Worm (Caenorhabditis elegans) whole organism, L1 larva: ENCODE measurements around the gene fshr-1.

Experiments used
- C16A3.4 ChIP-seq: fragments of 150-350 bp; optimal IDR thresholded peaks from 2 replicates; lab custom pipeline; 2014; ENCODE audit warnings: missing biosample characterization, missing genetic modification characterization
- F16B12.6 ChIP-seq: fragments of 150-350 bp; optimal IDR thresholded peaks from 2 replicates; lab custom pipeline; 2014; ENCODE audit warnings: missing biosample characterization, missing genetic modification characterization
- ama-1 ChIP-seq: fragments of 150-350 bp; optimal IDR thresholded peaks from 2 replicates; lab custom pipeline; 2014
- blmp-1 ChIP-seq: fragments of 150-350 bp; optimal IDR thresholded peaks from 2 replicates; lab custom pipeline; 2014; ENCODE audit warnings: missing biosample characterization, missing genetic modification characterization
- ceh-63 ChIP-seq: fragments of 200-800 bp; sonication (Bioruptor generic); optimal IDR thresholded peaks from 2 replicates; lab custom pipeline; 2018; ENCODE audit warnings: mild to moderate bottlenecking, missing genetic modification characterization, missing compliant biosample characterization
- ceh-90 ChIP-seq: sonication (generic microtip); optimal IDR thresholded peaks from 2 replicates; lab custom pipeline; 2016; ENCODE audit warnings: missing genetic modification characterization, missing compliant biosample characterization
- dpl-1 ChIP-seq, 3 experiments: fragments of 150-350 bp in 2 of 3; sonication (generic microtip) in 1 of 3; optimal IDR thresholded peaks; 2 replicates each; lab custom pipeline; 2014 to 2017; ENCODE audit warnings: missing biosample characterization in 3 of 3, missing genetic modification characterization in 3 of 3, missing genetic modification reagents in 3 of 3
- dsc-1 ChIP-seq: sonication (generic microtip); optimal IDR thresholded peaks from 2 replicates; lab custom pipeline; 2016; ENCODE audit warnings: mild to moderate bottlenecking, missing genetic modification characterization, missing compliant biosample characterization
- efl-1 ChIP-seq, 4 experiments: fragments of 150-350 bp; optimal IDR thresholded peaks in 3 of 4; peaks in 1 of 4; 1 replicate in 1 of 4; 2 replicates in 3 of 4; lab custom pipeline; 2014; ENCODE audit warnings: missing biosample characterization in 2 of 4, missing genetic modification characterization in 2 of 4, missing genetic modification reagents in 2 of 4
- efl-3 ChIP-seq: fragments of 200-800 bp; sonication (Bioruptor generic); optimal IDR thresholded peaks from 2 replicates; lab custom pipeline; 2018; ENCODE audit warnings: mild to moderate bottlenecking, missing genetic modification characterization, missing compliant biosample characterization
- egl-13 ChIP-seq: sonication (generic microtip); optimal IDR thresholded peaks from 2 replicates; lab custom pipeline; 2016; ENCODE audit warnings: missing genotype, missing genetic modification reagents, missing genetic modification characterization, missing compliant biosample characterization
- elt-2 ChIP-seq: sonication (generic microtip); optimal IDR thresholded peaks from 2 replicates; lab custom pipeline; 2016; ENCODE audit warnings: missing genetic modification characterization, mild to moderate bottlenecking, inconsistent platforms, missing compliant biosample characterization, missing genetic modification reagents
- fkh-10 ChIP-seq: sonication (generic microtip); optimal IDR thresholded peaks from 2 replicates; lab custom pipeline; 2017; ENCODE audit warnings: missing biosample characterization, missing genetic modification reagents, missing genetic modification characterization
- fkh-4 ChIP-seq: sonication (generic microtip); optimal IDR thresholded peaks from 2 replicates; lab custom pipeline; 2016; ENCODE audit warnings: missing compliant biosample characterization, missing genetic modification characterization, borderline replicate concordance
- fkh-8 ChIP-seq: sonication (generic microtip); optimal IDR thresholded peaks from 2 replicates; lab custom pipeline; 2016; ENCODE audit warnings: mild to moderate bottlenecking, missing genetic modification characterization, missing compliant biosample characterization
- fos-1 ChIP-seq: fragments of 150-350 bp; optimal IDR thresholded peaks from 2 replicates; lab custom pipeline; 2014; ENCODE audit warnings: missing biosample characterization, missing genetic modification characterization
- grh-1 ChIP-seq: fragments of 200-800 bp; sonication (Bioruptor generic); IDR thresholded peaks from 2 replicates; pipeline ENCODE4 v1.3.6; 2022; ENCODE audit warnings: missing genetic modification reagents, missing genetic modification characterization, missing compliant biosample characterization
- hlh-4 ChIP-seq: sonication (generic microtip); optimal IDR thresholded peaks from 2 replicates; lab custom pipeline; 2016; ENCODE audit warnings: mild to moderate bottlenecking, missing genetic modification characterization, missing compliant biosample characterization
- irx-1 ChIP-seq: sonication (generic microtip); optimal IDR thresholded peaks from 2 replicates; lab custom pipeline; 2016; ENCODE audit warnings: missing genetic modification characterization, missing compliant biosample characterization
- lin-35 ChIP-seq, 2 experiments: fragments of 150-350 bp; optimal IDR thresholded peaks; 2 replicates each; lab custom pipeline; 2014; ENCODE audit warnings: missing biosample characterization in 2 of 2, missing genetic modification characterization in 2 of 2, missing genetic modification reagents in 2 of 2
- lir-3 ChIP-seq: sonication (generic microtip); optimal IDR thresholded peaks from 2 replicates; lab custom pipeline; 2016; ENCODE audit warnings: mild to moderate bottlenecking, missing genetic modification characterization, moderate library complexity, missing compliant biosample characterization; ENCODE audit not compliant: poor library complexity
- lsy-2 ChIP-seq, 2 experiments: fragments of 150-350 bp; optimal IDR thresholded peaks; 2 replicates each; lab custom pipeline; 2014; ENCODE audit warnings: missing biosample characterization in 2 of 2, missing genetic modification characterization in 2 of 2
- mdl-1 ChIP-seq, 2 experiments: fragments of 150-350 bp; optimal IDR thresholded peaks; 2 replicates each; lab custom pipeline; 2014 to 2017; ENCODE audit warnings: missing biosample characterization in 2 of 2, missing genetic modification characterization in 2 of 2, inconsistent platforms in 1 of 2
- nhr-11 ChIP-seq: fragments of 150-350 bp; optimal IDR thresholded peaks from 2 replicates; lab custom pipeline; 2014; ENCODE audit warnings: missing biosample characterization, missing genetic modification characterization
- nhr-12 ChIP-seq: sonication (generic microtip); optimal IDR thresholded peaks from 2 replicates; lab custom pipeline; 2017; ENCODE audit warnings: missing biosample characterization, missing genetic modification characterization
- nhr-19 ChIP-seq: fragments of 200-800 bp; sonication (Bioruptor generic); conservative IDR thresholded peaks from 2 replicates; pipeline ENCODE4 v1.3.6; 2022; ENCODE audit warnings: missing genetic modification characterization, missing compliant biosample characterization
- nhr-20 ChIP-seq: sonication (generic microtip); optimal IDR thresholded peaks from 2 replicates; lab custom pipeline; 2016; ENCODE audit warnings: mild to moderate bottlenecking, missing genetic modification characterization, missing compliant biosample characterization
- nhr-47 ChIP-seq: sonication (generic microtip); optimal IDR thresholded peaks from 2 replicates; lab custom pipeline; 2016; ENCODE audit warnings: mild to moderate bottlenecking, missing genetic modification characterization, moderate library complexity, missing compliant biosample characterization
- nhr-71 ChIP-seq: sonication (generic microtip); optimal IDR thresholded peaks from 2 replicates; lab custom pipeline; 2016; ENCODE audit warnings: mild to moderate bottlenecking, missing genetic modification characterization, moderate library complexity, missing compliant biosample characterization
- pag-3 ChIP-seq: sonication (generic microtip); optimal IDR thresholded peaks from 2 replicates; lab custom pipeline; 2017; ENCODE audit warnings: missing genetic modification characterization, mild to moderate bottlenecking, missing compliant biosample characterization, antibody characterized with exemption, borderline replicate concordance; ENCODE audit not compliant: insufficient read depth
- pax-3 ChIP-seq: fragments of 200-800 bp; sonication (Bioruptor generic); optimal IDR thresholded peaks from 2 replicates; lab custom pipeline; 2018; ENCODE audit warnings: mild to moderate bottlenecking, missing genetic modification characterization, moderate library complexity, missing compliant biosample characterization
- skn-1 ChIP-seq: fragments of 150-350 bp; optimal IDR thresholded peaks from 2 replicates; lab custom pipeline; 2014; ENCODE audit warnings: missing biosample characterization, missing genetic modification characterization
- snu-23 ChIP-seq: sonication (generic microtip); optimal IDR thresholded peaks from 2 replicates; lab custom pipeline; 2016; ENCODE audit warnings: missing genetic modification characterization, missing compliant biosample characterization
- sox-4 ChIP-seq: sonication (generic microtip); optimal IDR thresholded peaks from 2 replicates; lab custom pipeline; 2016; ENCODE audit warnings: missing genetic modification characterization, missing compliant biosample characterization
- sptf-1 ChIP-seq: fragments of 150-350 bp; optimal IDR thresholded peaks from 2 replicates; lab custom pipeline; 2014; ENCODE audit warnings: missing biosample characterization, missing genetic modification characterization
- swsn-7 ChIP-seq: sonication (generic microtip); optimal IDR thresholded peaks from 2 replicates; lab custom pipeline; 2016; ENCODE audit warnings: missing genetic modification characterization, missing compliant biosample characterization
- tbx-2 ChIP-seq: sonication (generic microtip); optimal IDR thresholded peaks from 2 replicates; lab custom pipeline; 2016; ENCODE audit warnings: missing genetic modification characterization, missing compliant biosample characterization
- tlp-1 ChIP-seq: fragments of 150-350 bp; optimal IDR thresholded peaks from 2 replicates; lab custom pipeline; 2014; ENCODE audit warnings: missing biosample characterization, missing genetic modification characterization
- unc-98 ChIP-seq: fragments of 200-800 bp; sonication (Bioruptor generic); IDR thresholded peaks from 2 replicates; pipeline ENCODE4 v1.3.6; 2022; ENCODE audit warnings: missing genetic modification characterization, missing compliant biosample characterization
- vab-15 ChIP-seq: sonication (generic microtip); optimal IDR thresholded peaks from 2 replicates; lab custom pipeline; 2017; ENCODE audit warnings: missing genotype, mild to moderate bottlenecking, missing genetic modification characterization, missing compliant biosample characterization
- xbp-1 ChIP-seq: sonication (generic microtip); optimal IDR thresholded peaks from 2 replicates; lab custom pipeline; 2016; ENCODE audit warnings: missing genetic modification characterization, missing compliant biosample characterization
- ztf-11 ChIP-seq, 2 experiments: sonication (generic microtip); optimal IDR thresholded peaks; 2 replicates each; lab custom pipeline; 2016 to 2017; ENCODE audit warnings: missing genetic modification characterization in 2 of 2, missing biosample characterization in 1 of 2, missing compliant biosample characterization in 1 of 2

fshr-1 gene

DNA sequence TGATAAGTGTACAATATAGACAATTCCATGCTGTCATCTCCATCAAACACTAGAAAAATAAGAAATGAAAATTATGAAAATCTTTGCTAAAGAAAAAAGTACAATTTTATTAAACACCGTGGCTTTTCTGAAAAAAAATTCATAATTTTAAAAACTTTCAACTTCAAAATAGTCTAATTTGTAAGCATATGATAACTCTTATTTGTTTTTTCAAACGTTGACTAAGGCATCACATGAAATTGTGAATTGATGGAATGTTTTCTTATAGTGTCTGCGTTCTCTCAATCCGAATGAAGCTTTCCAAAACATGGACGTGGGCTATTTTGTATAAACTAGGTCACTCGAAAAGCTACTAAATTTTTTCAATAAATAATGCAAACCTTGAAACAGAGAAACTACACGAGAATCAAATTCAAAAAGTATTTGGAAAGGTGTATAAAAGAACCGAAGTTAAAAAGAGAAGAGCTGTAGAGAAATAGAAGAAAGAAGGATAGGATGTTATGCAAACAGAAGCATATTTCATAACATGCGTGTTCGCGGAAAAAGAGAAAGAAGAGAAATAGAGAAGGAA lies 3.6 kb upstream of the fshr-1 start, which contains the start of gene clp-9:
TSS of gene clp-9 (minus strand) at position 51 of the 571 bp plus-strand sequence.
- no peak for TF ChIP-seq swsn-7 (tag; lab: Kevin White, UChicago)
- TF ChIP-seq efl-1 (optimal IDR thresholded peaks at IDR 0.05; lab: Kevin White, UChicago) = peak in 1 of 2 experiments; percentile 24
- TF ChIP-seq efl-1 (GFP tag; optimal IDR thresholded peaks at IDR 0.05 in 1 of 2; lab: Kevin White, UChicago) = no peak
- peak; percentile 20 for TF ChIP-seq fkh-8 (tag; lab: Kevin White, UChicago)
- peak; percentile 8 for TF ChIP-seq blmp-1 (tag; lab: Kevin White, UChicago)
- TF ChIP-seq lir-3 (tag; lab: Kevin White, UChicago) = no peak
- TF ChIP-seq skn-1 = peak; percentile 22

DNA sequence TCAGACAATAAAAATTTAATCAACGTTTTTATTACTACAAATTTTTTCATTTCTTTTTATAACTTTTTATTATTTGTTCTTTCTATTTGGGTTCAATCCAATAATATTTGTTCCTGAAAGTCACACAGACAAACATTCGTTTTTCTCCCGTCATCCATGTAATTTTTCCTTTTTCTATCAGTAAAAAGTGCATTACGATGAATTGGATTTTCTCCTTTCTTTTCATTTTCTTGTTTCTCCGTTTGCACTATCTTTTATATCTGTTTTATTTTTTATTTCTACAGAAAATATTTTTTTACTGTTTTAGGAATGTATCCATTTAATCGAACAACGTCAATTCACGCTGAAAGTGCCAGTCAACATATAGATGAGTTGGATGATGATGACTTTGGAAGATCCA lies 9.6 kb downstream of the fshr-1 start, which contains the start of gene egl-47:
TSS of gene egl-47 (plus strand) at position 301 of the 400 bp plus-strand sequence.
- TF ChIP-seq nhr-20 (tag; lab: Kevin White, UChicago) = no peak
- TF ChIP-seq dsc-1 = no peak
- TF ChIP-seq ztf-11 (tag; optimal IDR thresholded peaks at IDR 0.05; lab: Kevin White, UChicago) = no peak
- TF ChIP-seq lsy-2 (tag; optimal IDR thresholded peaks at IDR 0.05; lab: Kevin White, UChicago) = no peak
- no peak for TF ChIP-seq snu-23 (GFP tag; lab: Kevin White, UChicago)
- no peak for TF ChIP-seq unc-98
- TF ChIP-seq sptf-1 (tag; lab: Kevin White, UChicago) = no peak
- no peak for TF ChIP-seq fos-1 (tag; lab: Kevin White, UChicago)
- TF ChIP-seq nhr-12 = no peak
- no peak for TF ChIP-seq ama-1 (lab: Kevin White, UChicago)
- no peak for TF ChIP-seq swsn-7 (tag; lab: Kevin White, UChicago)
- TF ChIP-seq vab-15 (tag; lab: Kevin White, UChicago) = no peak
- TF ChIP-seq pag-3 (tag; lab: Kevin White, UChicago) = no peak
- no peak for TF ChIP-seq dpl-1 (GFP tag; optimal IDR thresholded peaks at IDR 0.05; lab: Kevin White, UChicago)
- no peak for TF ChIP-seq fkh-10
- TF ChIP-seq ceh-90 = no peak
- TF ChIP-seq efl-1 (optimal IDR thresholded peaks at IDR 0.05; lab: Kevin White, UChicago) = no peak
- no peak for TF ChIP-seq efl-1 (GFP tag; optimal IDR thresholded peaks at IDR 0.05 in 1 of 2; lab: Kevin White, UChicago)
- TF ChIP-seq C16A3.4 (tag; lab: Kevin White, UChicago) = no peak
- no peak for TF ChIP-seq sox-4 (tag; lab: Kevin White, UChicago)

DNA sequence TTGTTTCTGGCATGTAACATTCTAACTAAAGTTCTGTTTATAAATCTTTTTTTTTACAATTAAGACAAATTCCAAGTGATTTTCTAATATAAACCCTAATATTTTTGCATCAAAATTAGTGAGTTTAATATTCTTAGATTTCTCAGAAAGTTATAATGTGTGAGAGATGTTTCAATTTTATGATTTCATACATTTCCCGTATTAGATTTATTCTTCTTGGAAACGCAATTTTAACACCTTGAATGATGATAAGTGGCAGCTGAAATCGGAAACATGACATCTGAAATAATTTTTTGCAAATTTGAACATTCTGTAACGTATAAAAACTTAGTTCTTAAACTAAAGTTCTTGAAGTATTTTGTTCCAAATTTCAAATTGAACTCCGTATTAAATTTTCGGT lies 11.5 kb downstream of the fshr-1 start:
- no peak for TF ChIP-seq snu-23 (GFP tag; lab: Kevin White, UChicago)
- TF ChIP-seq egl-13 (tag; lab: Kevin White, UChicago) = peak; percentile 67
- peak; percentile 42 for TF ChIP-seq nhr-71 (tag; lab: Kevin White, UChicago)
- TF ChIP-seq nhr-47 = peak; percentile 66
- no peak for TF ChIP-seq F16B12.6 (tag; lab: Kevin White, UChicago)
- TF ChIP-seq hlh-4 (tag; lab: Kevin White, UChicago) = peak; percentile 94
- no peak for TF ChIP-seq nhr-11
- TF ChIP-seq fkh-8 (tag; lab: Kevin White, UChicago) = peak; percentile 43

DNA sequence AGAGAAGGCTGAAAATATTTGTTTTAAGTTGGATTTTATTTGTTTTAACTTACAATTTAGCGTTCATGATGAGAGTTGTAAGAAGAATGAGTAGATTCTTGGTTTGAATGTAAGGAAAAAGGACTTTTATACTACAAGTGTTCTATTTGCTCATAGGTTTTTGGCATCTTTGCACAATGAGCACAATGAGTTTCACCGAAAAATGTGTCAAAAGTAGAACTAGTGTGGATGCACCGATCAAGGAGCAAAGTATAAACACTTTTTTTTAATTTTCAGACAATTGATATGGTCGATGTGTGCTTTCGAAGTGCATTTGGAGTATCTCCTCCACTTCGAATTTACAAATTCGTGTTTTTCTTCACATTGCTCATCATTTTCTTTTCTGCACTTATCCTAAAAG lies 16.5 kb downstream of the fshr-1 start, which contains the start of gene fipr-11:
TSS of gene fipr-11 (minus strand) at position 101 of the 400 bp plus-strand sequence.
- TF ChIP-seq lin-35 (GFP tag; optimal IDR thresholded peaks at IDR 0.05; lab: Kevin White, UChicago) = no peak
- no peak for TF ChIP-seq tlp-1 (tag; lab: Kevin White, UChicago)
- TF ChIP-seq irx-1 (tag; lab: Kevin White, UChicago) = no peak
- no peak for TF ChIP-seq fkh-8 (tag; lab: Kevin White, UChicago)
- TF ChIP-seq ceh-63 (GFP tag; lab: Kevin White, UChicago) = no peak
- no peak for TF ChIP-seq skn-1

DNA sequence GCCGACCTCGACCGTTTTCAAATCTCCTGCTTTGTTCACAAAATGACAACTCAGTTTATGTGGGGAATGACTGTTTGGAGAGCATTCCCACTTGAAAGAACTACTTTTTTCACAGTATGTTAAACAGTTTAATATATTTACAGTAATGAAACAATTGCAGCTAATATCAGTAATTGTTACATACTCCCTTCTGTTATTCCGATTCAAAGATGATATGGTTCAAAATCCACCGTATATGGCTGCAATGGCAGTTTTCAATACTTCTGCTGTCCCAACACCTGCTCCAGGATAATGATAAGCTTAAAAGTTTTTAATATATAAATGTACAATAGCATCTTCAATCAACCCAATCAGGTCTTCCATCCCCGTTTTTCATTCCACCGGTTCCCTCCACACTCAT lies 17.6 kb downstream of the fshr-1 start:
- TF ChIP-seq grh-1 = no peak
- TF ChIP-seq blmp-1 (tag; lab: Kevin White, UChicago) = no peak
- no peak for TF ChIP-seq xbp-1 (tag; lab: Kevin White, UChicago)
- TF ChIP-seq efl-3 (GFP tag; lab: Kevin White, UChicago) = no peak
- TF ChIP-seq lin-35 (GFP tag; optimal IDR thresholded peaks at IDR 0.05; lab: Kevin White, UChicago) = no peak
- TF ChIP-seq pax-3 = no peak
- TF ChIP-seq mdl-1 (tag; optimal IDR thresholded peaks at IDR 0.05; lab: Kevin White, UChicago) = no peak
- TF ChIP-seq ztf-11 (tag; optimal IDR thresholded peaks at IDR 0.05; lab: Kevin White, UChicago) = no peak
- TF ChIP-seq tbx-2 (tag; lab: Kevin White, UChicago) = no peak
- TF ChIP-seq nhr-19 (GFP tag; lab: Robert Waterston, UW) = no peak
- no peak for TF ChIP-seq elt-2 (tag; lab: Kevin White, UChicago)
- no peak for TF ChIP-seq fkh-4 (tag; lab: Kevin White, UChicago)
